Fruit fly (Drosophila melanogaster): ENCODE results near the gene Duba.

dm6 chr3L:11586794-11587462, 22.3 kb downstream of the Duba start:
- TF ChIP-seq Lpt (GFP tag; optimal IDR thresholded peaks at IDR 0.05) (no peak), CG7368 (GFP tag; optimal IDR thresholded peaks at IDR 0.05) (no peak), CG6276 (GFP tag; optimal IDR thresholded peaks at IDR 0.05) (no peak), CG6854 (GFP tag; optimal IDR thresholded peaks at IDR 0.05) (no peak)

Data from whole organism, prepupa.